Worm (Caenorhabditis elegans) whole organism, L1 larva: ENCODE measurements around the gene abhd-12.

Experiments used
- aly-2 ChIP-seq: fragments of 150-350 bp; optimal IDR thresholded peaks from 2 replicates; lab custom pipeline; 2014; ENCODE audit warnings: missing biosample characterization, missing genetic modification characterization
- hlh-4 ChIP-seq: sonication (generic microtip); optimal IDR thresholded peaks from 2 replicates; lab custom pipeline; 2016; ENCODE audit warnings: mild to moderate bottlenecking, missing genetic modification characterization, missing compliant biosample characterization
- jun-1 ChIP-seq: fragments of 150-350 bp; optimal IDR thresholded peaks from 2 replicates; lab custom pipeline; 2014; ENCODE audit warnings: missing biosample characterization, missing genetic modification reagents, missing genetic modification characterization
- mep-1 ChIP-seq: fragments of 150-350 bp; optimal IDR thresholded peaks from 2 replicates; lab custom pipeline; 2014; ENCODE audit warnings: missing biosample characterization, missing genetic modification characterization
- nhr-11 ChIP-seq: fragments of 150-350 bp; optimal IDR thresholded peaks from 2 replicates; lab custom pipeline; 2014; ENCODE audit warnings: missing biosample characterization, missing genetic modification characterization
- nhr-12 ChIP-seq: sonication (generic microtip); optimal IDR thresholded peaks from 2 replicates; lab custom pipeline; 2017; ENCODE audit warnings: missing biosample characterization, missing genetic modification characterization
- pqm-1 ChIP-seq: sonication (generic microtip); optimal IDR thresholded peaks from 3 replicates; lab custom pipeline; 2017; ENCODE audit warnings: missing biosample characterization, missing genetic modification characterization
- rnt-1 ChIP-seq: sonication (generic microtip); optimal IDR thresholded peaks from 2 replicates; lab custom pipeline; 2016; ENCODE audit warnings: mild to moderate bottlenecking, missing genetic modification characterization, moderate library complexity, missing compliant biosample characterization
- snpc-4 ChIP-seq: fragments of 150-350 bp; optimal IDR thresholded peaks from 2 replicates; lab custom pipeline; 2014; ENCODE audit warnings: missing biosample characterization, missing genetic modification characterization
- sox-4 ChIP-seq: sonication (generic microtip); optimal IDR thresholded peaks from 2 replicates; lab custom pipeline; 2016; ENCODE audit warnings: missing genetic modification characterization, missing compliant biosample characterization
- tbx-2 ChIP-seq: sonication (generic microtip); optimal IDR thresholded peaks from 2 replicates; lab custom pipeline; 2016; ENCODE audit warnings: missing genetic modification characterization, missing compliant biosample characterization
- unc-62 ChIP-seq: fragments of 150-350 bp; optimal IDR thresholded peaks from 2 replicates; lab custom pipeline; 2014; ENCODE audit warnings: missing biosample characterization, missing genetic modification reagents, missing genetic modification characterization

DNA sequence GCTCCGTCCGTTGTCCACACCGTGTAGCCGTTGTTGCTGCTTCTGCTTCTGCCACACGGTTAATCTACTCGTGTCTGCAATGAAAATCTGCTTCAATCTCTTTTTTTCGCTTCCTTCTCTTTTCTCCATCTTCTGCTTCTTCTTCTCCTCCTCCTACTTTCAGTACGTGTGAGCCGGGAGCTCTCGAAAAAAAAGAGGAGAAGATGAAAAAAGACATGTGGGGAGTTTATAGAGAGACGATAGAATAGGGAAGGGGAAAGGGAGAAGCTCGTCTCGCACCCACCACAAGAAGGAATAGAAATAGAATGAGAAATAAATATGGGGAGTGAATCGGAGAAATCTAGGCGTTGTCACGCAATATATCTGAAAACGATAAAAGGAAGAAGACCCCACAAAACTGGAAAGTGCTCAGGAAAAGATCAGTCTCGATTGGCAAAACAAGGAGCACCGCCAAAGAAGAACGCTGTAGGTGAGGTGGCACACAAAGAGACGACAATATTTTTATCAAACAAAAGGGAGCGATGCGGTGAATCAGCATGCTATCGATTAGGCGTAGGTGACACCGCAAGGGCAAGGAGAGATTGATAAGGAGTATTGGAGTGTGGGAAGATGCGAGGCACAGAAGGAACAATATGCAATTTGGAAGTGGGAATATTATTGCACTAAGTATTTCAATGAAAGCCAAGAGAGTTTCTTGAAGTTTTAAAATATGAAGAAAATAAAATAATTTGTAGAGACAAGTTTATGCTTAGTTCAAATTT, 5.8 kb upstream of the abhd-12 start, which contains the start of gene let-413:
- TF ChIP-seq sox-4 (no peak), unc-62 (GFP tag; lab: Kevin White, UChicago) (no peak), tbx-2 (no peak), mep-1 (peak; percentile 9), snpc-4 (tag; lab: Kevin White, UChicago) (no peak), jun-1 (tag; lab: Kevin White, UChicago) (no peak), nhr-11 (tag; lab: Kevin White, UChicago) (no peak), hlh-4 (tag; lab: Kevin White, UChicago) (no peak), pqm-1 (tag; lab: Kevin White, UChicago) (no peak), rnt-1 (tag; lab: Kevin White, UChicago) (no peak), nhr-12 (tag; lab: Kevin White, UChicago) (no peak), aly-2 (no peak)
